Fruit fly (Drosophila melanogaster) whole organism, embryonic: Measurements from ENCODE around the gene CG43293.

Experiments
- B-H2 ChIP-seq: fragments of 200-800 bp; sonication (Bioruptor generic); optimal IDR thresholded peaks from 2 replicates; lab custom pipeline; 2018; ENCODE audit warnings: missing biosample characterization, mild to moderate bottlenecking, missing genetic modification characterization
- CG10462 ChIP-seq: fragments of 200-800 bp; sonication (Bioruptor generic); optimal IDR thresholded peaks from 2 replicates; lab custom pipeline; 2016; ENCODE audit warnings: missing biosample characterization, missing genetic modification characterization
- CG10959 ChIP-seq: fragments of 200-800 bp; sonication (Bioruptor generic); IDR thresholded peaks from 2 replicates; pipeline ENCODE4 v1.3.6; 2022; ENCODE audit warnings: missing biosample characterization, missing genetic modification characterization
- CG10979 ChIP-seq: fragments of 200-800 bp; sonication (Bioruptor generic); optimal IDR thresholded peaks from 2 replicates; lab custom pipeline; 2018; ENCODE audit warnings: missing biosample characterization, mild to moderate bottlenecking, missing genetic modification characterization, moderate library complexity
- CG11093 ChIP-seq: fragments of 200-800 bp; sonication (Bioruptor generic); IDR thresholded peaks from 3 replicates; pipeline ENCODE4 v1.3.6; 2022; ENCODE audit warnings: missing biosample characterization, missing genetic modification characterization
- CG11398 ChIP-seq: fragments of 200-800 bp; sonication (Bioruptor generic); optimal IDR thresholded peaks from 2 replicates; lab custom pipeline; 2016; ENCODE audit warnings: missing biosample characterization, missing genetic modification characterization
- CG12769 ChIP-seq: fragments of 200-800 bp; sonication (Bioruptor generic); optimal IDR thresholded peaks from 2 replicates; lab custom pipeline; 2019; ENCODE audit warnings: missing biosample characterization, mild to moderate bottlenecking, missing genetic modification characterization, moderate library complexity
- CG13775 ChIP-seq: fragments of 200-800 bp; sonication (Bioruptor generic); optimal IDR thresholded peaks from 3 replicates; lab custom pipeline; 2017; ENCODE audit warnings: missing biosample characterization, mild to moderate bottlenecking, missing genetic modification characterization
- CG14441 ChIP-seq: fragments of 200-800 bp; sonication (Bioruptor generic); IDR thresholded peaks from 2 replicates; pipeline ENCODE4 v1.3.6; 2022; ENCODE audit warnings: missing biosample characterization, missing genetic modification characterization
- CG14860 ChIP-seq: fragments of 200-800 bp; sonication (Bioruptor generic); IDR thresholded peaks from 3 replicates; pipeline ENCODE4 v1.3.6; 2022; ENCODE audit warnings: missing biosample characterization, missing genetic modification characterization; ENCODE audit not compliant: partially characterized antibody
- CG1603 ChIP-seq: fragments of 200-800 bp; sonication (Bioruptor generic); optimal IDR thresholded peaks from 2 replicates; lab custom pipeline; 2019; ENCODE audit warnings: missing biosample characterization, mild to moderate bottlenecking, missing genetic modification characterization, moderate library complexity
- CG17385 ChIP-seq: fragments of 200-800 bp; sonication (Bioruptor generic); optimal IDR thresholded peaks from 3 replicates; lab custom pipeline; 2018; ENCODE audit warnings: missing biosample characterization, mild to moderate bottlenecking, missing genetic modification characterization
- CG18599 ChIP-seq: fragments of 200-800 bp; sonication (Bioruptor generic); optimal IDR thresholded peaks from 3 replicates; lab custom pipeline; 2017; ENCODE audit warnings: missing biosample characterization, missing genetic modification characterization, mild to moderate bottlenecking, moderate library complexity, missing genetic modification reagents
- CG18619 ChIP-seq: fragments of 200-800 bp; sonication (Bioruptor generic); optimal IDR thresholded peaks from 3 replicates; lab custom pipeline; 2017; ENCODE audit warnings: missing biosample characterization, mild to moderate bottlenecking, missing genetic modification characterization
- CG31365 ChIP-seq: fragments of 200-800 bp; sonication (Bioruptor generic); optimal IDR thresholded peaks from 2 replicates; lab custom pipeline; 2018; ENCODE audit warnings: missing biosample characterization, mild to moderate bottlenecking, missing genetic modification characterization
- CG5245 ChIP-seq: fragments of 200-800 bp; sonication (Bioruptor generic); optimal IDR thresholded peaks from 3 replicates; lab custom pipeline; 2016; ENCODE audit warnings: missing biosample characterization, missing genetic modification characterization
- CG5953 ChIP-seq: fragments of 200-800 bp; sonication (Bioruptor generic); IDR thresholded peaks from 2 replicates; pipeline ENCODE4 v1.3.6; 2022; ENCODE audit warnings: missing biosample characterization, missing genetic modification characterization
- CG6175 ChIP-seq: fragments of 200-800 bp; sonication (Bioruptor generic); IDR thresholded peaks from 3 replicates; pipeline ENCODE4 v1.3.6; 2022; ENCODE audit warnings: missing biosample characterization, missing genetic modification characterization
- CG7372 ChIP-seq: fragments of 200-800 bp; sonication (Bioruptor generic); IDR thresholded peaks from 2 replicates; pipeline ENCODE4 v1.3.6; 2022; ENCODE audit warnings: missing biosample characterization, missing genetic modification characterization
- CG7745 ChIP-seq: fragments of 200-800 bp; sonication (Bioruptor generic); optimal IDR thresholded peaks from 2 replicates; lab custom pipeline; 2018; ENCODE audit warnings: missing biosample characterization, mild to moderate bottlenecking, missing genetic modification characterization, moderate library complexity
- CG8388 ChIP-seq: fragments of 200-800 bp; sonication (Bioruptor generic); optimal IDR thresholded peaks from 2 replicates; lab custom pipeline; 2019; ENCODE audit warnings: missing biosample characterization, mild to moderate bottlenecking, missing genetic modification characterization, moderate library complexity
- Dfd ChIP-seq, 2 experiments: fragments of >200 bp; optimal IDR thresholded peaks; 2 replicates each; lab custom pipeline; 2017; ENCODE audit warnings: missing biosample characterization in 2 of 2, missing genetic modification characterization in 2 of 2
- Eip74EF ChIP-seq, 2 experiments: fragments of 200-800 bp in 1 of 2; fragments of >200 bp in 1 of 2; sonication (Bioruptor generic) in 1 of 2; optimal IDR thresholded peaks; 2 replicates each; lab custom pipeline; 2017 to 2019; ENCODE audit warnings: missing biosample characterization in 2 of 2, missing genetic modification characterization in 2 of 2, mild to moderate bottlenecking in 1 of 2, moderate library complexity in 1 of 2
- GATAe ChIP-seq: fragments of 200-800 bp; sonication (Bioruptor generic); conservative IDR thresholded peaks from 2 replicates; pipeline ENCODE4 v1.3.6; 2022; ENCODE audit warnings: missing biosample characterization, missing genetic modification characterization
- Hr51 ChIP-seq, 2 experiments: fragments of 200-800 bp; sonication (Bioruptor generic); optimal IDR thresholded peaks; 2 replicates in 1 of 2; 3 replicates in 1 of 2; lab custom pipeline; 2016 to 2018; ENCODE audit warnings: missing biosample characterization in 2 of 2, missing genetic modification characterization in 2 of 2, mild to moderate bottlenecking in 1 of 2, moderate library complexity in 1 of 2
- Lhr ChIP-seq: fragments of 200-800 bp; sonication (Bioruptor generic); optimal IDR thresholded peaks from 3 replicates; lab custom pipeline; 2017; ENCODE audit warnings: mild to moderate bottlenecking, missing biosample characterization, missing genetic modification reagents, missing genetic modification characterization
- Mrtf ChIP-seq: fragments of 200-800 bp; sonication (Bioruptor generic); IDR thresholded peaks from 3 replicates; pipeline ENCODE4 v1.3.6; 2022; ENCODE audit warnings: missing biosample characterization, missing genetic modification characterization
- NK7.1 ChIP-seq: fragments of 200-800 bp; sonication (Bioruptor generic); optimal IDR thresholded peaks from 3 replicates; lab custom pipeline; 2016; ENCODE audit warnings: missing biosample characterization, missing genetic modification characterization
- Pdp1 ChIP-seq, 2 experiments: fragments of 200-800 bp; sonication (Bioruptor generic); optimal IDR thresholded peaks; 3 replicates each; lab custom pipeline; 2016; ENCODE audit warnings: missing biosample characterization in 2 of 2, missing genetic modification characterization in 2 of 2, mild to moderate bottlenecking in 1 of 2, moderate library complexity in 1 of 2
- Poxn ChIP-seq: fragments of 200-800 bp; sonication (Bioruptor generic); IDR thresholded peaks from 2 replicates; pipeline ENCODE4 v1.3.6; 2022; ENCODE audit warnings: missing biosample characterization, missing genetic modification characterization
- br ChIP-seq: fragments of >200 bp; optimal IDR thresholded peaks from 2 replicates; lab custom pipeline; 2017
- cwo ChIP-seq: fragments of 200-800 bp; sonication (Bioruptor generic); optimal IDR thresholded peaks from 3 replicates; lab custom pipeline; 2017; ENCODE audit warnings: missing biosample characterization, missing genetic modification characterization, mild to moderate bottlenecking, moderate library complexity, missing genetic modification reagents
- ewg ChIP-seq: fragments of 200-800 bp; sonication (Bioruptor generic); optimal IDR thresholded peaks from 3 replicates; lab custom pipeline; 2017; ENCODE audit warnings: mild to moderate bottlenecking, missing biosample characterization, missing genetic modification reagents, missing genetic modification characterization
- fd102C ChIP-seq: fragments of 200-800 bp; sonication (Bioruptor generic); optimal IDR thresholded peaks from 2 replicates; lab custom pipeline; 2018; ENCODE audit warnings: missing biosample characterization, mild to moderate bottlenecking, missing genetic modification characterization, moderate library complexity
- ftz-f1 ChIP-seq: fragments of 200-800 bp; sonication (Bioruptor generic); optimal IDR thresholded peaks from 2 replicates; lab custom pipeline; 2016; ENCODE audit warnings: missing biosample characterization, missing genetic modification characterization
- luna ChIP-seq: fragments of 200-800 bp; sonication (Bioruptor generic); optimal IDR thresholded peaks from 2 replicates; lab custom pipeline; 2016; ENCODE audit warnings: missing biosample characterization, missing genetic modification characterization
- mirr ChIP-seq: fragments of 200-800 bp; sonication (Bioruptor generic); optimal IDR thresholded peaks from 3 replicates; lab custom pipeline; 2018; ENCODE audit warnings: missing biosample characterization, mild to moderate bottlenecking, missing genetic modification characterization
- nau ChIP-seq: fragments of 200-800 bp; sonication (Bioruptor generic); optimal IDR thresholded peaks from 3 replicates; lab custom pipeline; 2017; ENCODE audit warnings: missing biosample characterization, mild to moderate bottlenecking, missing genetic modification characterization, missing genetic modification reagents
- pan ChIP-seq, 4 experiments: fragments of >200 bp in 3 of 4; fragments of 200-800 bp in 1 of 4; sonication (Bioruptor generic) in 1 of 4; optimal IDR thresholded peaks in 3 of 4; IDR thresholded peaks in 1 of 4; 2 replicates each; pipeline versions ENCODE4 v1.3.6 to Lab custom; 2017 to 2022; ENCODE audit warnings: missing biosample characterization in 2 of 4, missing genetic modification characterization in 2 of 4, mixed read lengths in 1 of 4
- peb ChIP-seq: fragments of 200-800 bp; sonication (Bioruptor generic); IDR thresholded peaks from 2 replicates; pipeline ENCODE4 v1.3.6; 2022; ENCODE audit warnings: missing biosample characterization, missing genetic modification characterization
- phol ChIP-seq: fragments of 200-800 bp; sonication (Bioruptor generic); optimal IDR thresholded peaks from 3 replicates; lab custom pipeline; 2018; ENCODE audit warnings: missing biosample characterization, mild to moderate bottlenecking, missing genetic modification characterization, moderate library complexity
- pnt ChIP-seq: fragments of 200-800 bp; sonication (Bioruptor generic); optimal IDR thresholded peaks from 3 replicates; lab custom pipeline; 2016; ENCODE audit warnings: missing biosample characterization, missing genetic modification characterization
- sd ChIP-seq: fragments of 200-800 bp; sonication (Bioruptor generic); optimal IDR thresholded peaks from 3 replicates; lab custom pipeline; 2018; ENCODE audit warnings: missing biosample characterization, mild to moderate bottlenecking, missing genetic modification characterization, moderate library complexity
- sqz ChIP-seq: fragments of 200-800 bp; sonication (Bioruptor generic); optimal IDR thresholded peaks from 3 replicates; lab custom pipeline; 2018; ENCODE audit warnings: missing biosample characterization, mild to moderate bottlenecking, missing genetic modification characterization
- ttk ChIP-seq: fragments of 200-800 bp; sonication (Bioruptor generic); IDR thresholded peaks from 2 replicates; pipeline ENCODE4 v2.1.2; 2022; ENCODE audit warnings: missing biosample characterization, missing genetic modification characterization
- tup ChIP-seq: fragments of 200-800 bp; sonication (Bioruptor generic); optimal IDR thresholded peaks from 2 replicates; lab custom pipeline; 2016; ENCODE audit warnings: missing biosample characterization, mild to moderate bottlenecking, missing genetic modification characterization, moderate library complexity
- vvl ChIP-seq: fragments of 200-800 bp; sonication (Bioruptor generic); IDR thresholded peaks from 2 replicates; pipeline ENCODE4 v1.3.6; 2022; ENCODE audit warnings: missing biosample characterization, missing genetic modification characterization
- wdn ChIP-seq: fragments of 200-800 bp; sonication (Bioruptor generic); IDR thresholded peaks from 2 replicates; pipeline ENCODE4 v1.3.6; 2022; ENCODE audit warnings: missing biosample characterization, missing genetic modification characterization
- zfh2 ChIP-seq: fragments of 200-800 bp; sonication (Bioruptor generic); optimal IDR thresholded peaks from 2 replicates; lab custom pipeline; 2016; ENCODE audit warnings: missing biosample characterization, missing genetic modification characterization

The CG43293 gene

DNA sequence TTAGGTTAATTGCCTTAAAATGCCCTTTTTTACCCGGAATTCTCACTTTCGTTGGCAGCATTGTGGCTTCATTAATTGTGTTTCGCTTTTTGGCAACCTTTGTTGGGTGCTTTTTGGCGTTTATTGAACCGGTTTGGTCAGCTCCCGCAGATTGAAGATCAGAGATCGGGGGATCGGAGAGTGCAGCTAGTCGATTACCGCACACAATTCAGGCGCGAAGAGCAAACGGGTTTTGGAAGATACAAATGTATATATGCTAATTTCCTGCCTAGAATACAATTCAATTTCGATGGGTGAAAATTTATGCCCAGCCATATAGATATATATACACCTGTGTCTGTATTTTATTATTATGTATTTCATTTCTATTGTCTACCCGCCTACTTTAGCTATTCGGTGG is 43.5 kb upstream of the CG43293 start (continued):
- TF ChIP-seq ftz-f1, result no peak
- TF ChIP-seq CG14441 (GFP tag; lab: Robert Waterston, UW), result no peak
- TF ChIP-seq CG10959 (GFP tag; lab: Robert Waterston, UW), result no peak
- TF ChIP-seq Dfd (GFP tag; optimal IDR thresholded peaks at IDR 0.05; lab: Kevin White, UChicago), result no peak
- TF ChIP-seq phol (tag; lab: Kevin White, UChicago), result no peak
- TF ChIP-seq CG8388 (GFP tag; lab: Kevin White, UChicago), result no peak
- no peak for TF ChIP-seq CG13775 (GFP tag; lab: Kevin White, UChicago)
- no peak for TF ChIP-seq B-H2 (GFP tag; lab: Kevin White, UChicago)
- TF ChIP-seq wdn (GFP tag; lab: Robert Waterston, UW), result no peak
- no peak for TF ChIP-seq fd102C (GFP tag; lab: Kevin White, UChicago)
- TF ChIP-seq mirr (GFP tag; lab: Kevin White, UChicago), result no peak
- TF ChIP-seq tup (GFP tag; lab: Kevin White, UChicago), result no peak
- TF ChIP-seq Poxn (GFP tag; lab: Robert Waterston, UW), result no peak
- no peak for TF ChIP-seq CG6175 (GFP tag; lab: Robert Waterston, UW)
- no peak for TF ChIP-seq Lhr
- TF ChIP-seq nau (GFP tag; lab: Kevin White, UChicago), result no peak
- no peak for TF ChIP-seq zfh2 (GFP tag; lab: Kevin White, UChicago)
- no peak for TF ChIP-seq ttk (GFP tag; lab: Robert Waterston, UW)
- TF ChIP-seq GATAe (GFP tag; lab: Robert Waterston, UW), result no peak
- TF ChIP-seq CG7745 (tag; lab: Kevin White, UChicago), result no peak
- TF ChIP-seq CG18599 (GFP tag; lab: Kevin White, UChicago), result no peak
- no peak for TF ChIP-seq CG5245 (GFP tag; lab: Kevin White, UChicago)
- no peak for TF ChIP-seq CG5953 (GFP tag; lab: Robert Waterston, UW)
- peak; percentile 35 for TF ChIP-seq sd (tag; lab: Kevin White, UChicago)
- peak; percentile 64 for TF ChIP-seq CG12769 (tag; lab: Kevin White, UChicago)
- TF ChIP-seq sqz (GFP tag; lab: Kevin White, UChicago), result no peak
- no peak for TF ChIP-seq CG1603 (tag; lab: Kevin White, UChicago)
- TF ChIP-seq CG17385 (GFP tag; lab: Kevin White, UChicago), result no peak
- TF ChIP-seq CG10462, result no peak
- TF ChIP-seq CG14860 (GFP tag; lab: Robert Waterston, UW), result no peak
- no peak for TF ChIP-seq peb (GFP tag; lab: Robert Waterston, UW)
- no peak for TF ChIP-seq CG31365 (tag; lab: Kevin White, UChicago)
- no peak for TF ChIP-seq NK7.1 (GFP tag; lab: Kevin White, UChicago)
- no peak for TF ChIP-seq pan (optimal IDR thresholded peaks at IDR 0.05; lab: Kevin White, UChicago)
- no peak for TF ChIP-seq pan (GFP tag; optimal IDR thresholded peaks at IDR 0.05 in 1 of 2, IDR thresholded peaks at IDR 0.05 in 1 of 2)
- no peak for TF ChIP-seq pnt (GFP tag; lab: Kevin White, UChicago)
- TF ChIP-seq CG11398 (GFP tag; lab: Kevin White, UChicago), result no peak
- no peak for TF ChIP-seq Hr51 (GFP tag; optimal IDR thresholded peaks at IDR 0.05; lab: Kevin White, UChicago)
- no peak for TF ChIP-seq ewg (GFP tag; lab: Kevin White, UChicago)
- no peak for TF ChIP-seq CG18619 (GFP tag; lab: Kevin White, UChicago)
- no peak for TF ChIP-seq Mrtf
- TF ChIP-seq Pdp1 (GFP tag; optimal IDR thresholded peaks at IDR 0.05; lab: Kevin White, UChicago), result peak in 1 of 2 experiments; percentile 65
- TF ChIP-seq vvl (GFP tag; lab: Robert Waterston, UW), result peak; percentile 70; the same call in 1 of the 2 replicates
- TF ChIP-seq luna (GFP tag; lab: Kevin White, UChicago), result no peak
- no peak for TF ChIP-seq CG11093
- TF ChIP-seq CG7372 (GFP tag; lab: Robert Waterston, UW), result no peak
- TF ChIP-seq Eip74EF (GFP tag; optimal IDR thresholded peaks at IDR 0.05; lab: Kevin White, UChicago), result no peak
- no peak for TF ChIP-seq CG10979 (tag; lab: Kevin White, UChicago)
- no peak for TF ChIP-seq br (lab: Kevin White, UChicago)
- peak; percentile 52 for TF ChIP-seq cwo (GFP tag; lab: Kevin White, UChicago)
